Fruit fly (Drosophila melanogaster): ENCODE measurements around the gene Set8.

- TF ChIP-seq ftz-f1 (GFP tag; optimal IDR thresholded peaks at IDR 0.05): no peak
- no peak for TF ChIP-seq Vsx1 (GFP tag; optimal IDR thresholded peaks at IDR 0.05)
- no peak for TF ChIP-seq pfk (GFP tag; optimal IDR thresholded peaks at IDR 0.05)
- no peak for TF ChIP-seq CG2116 (GFP tag; optimal IDR thresholded peaks at IDR 0.05)
- TF ChIP-seq Dfd (GFP tag; optimal IDR thresholded peaks at IDR 0.05): no peak
- TF ChIP-seq CG17612 (GFP tag; IDR thresholded peaks at IDR 0.05): no peak
- no peak for TF ChIP-seq nau (GFP tag; optimal IDR thresholded peaks at IDR 0.05)
- no peak for TF ChIP-seq CG1024 (GFP tag; IDR thresholded peaks at IDR 0.05)
- TF ChIP-seq psq (GFP tag; optimal IDR thresholded peaks at IDR 0.05): no peak
- TF ChIP-seq emc (GFP tag; optimal IDR thresholded peaks at IDR 0.05): no peak
- TF ChIP-seq Dek (tag; optimal IDR thresholded peaks at IDR 0.05): no peak
- TF ChIP-seq ab (GFP tag; optimal IDR thresholded peaks at IDR 0.05): no peak
- no peak for TF ChIP-seq H15 (GFP tag; IDR thresholded peaks at IDR 0.05)
- TF ChIP-seq row (GFP tag; IDR thresholded peaks at IDR 0.05): no peak
Measured at dm6 chr3R:14285059-14285953, 30.5 kb upstream of the Set8 start.

Measured in whole organism, embryonic.